Worm (Caenorhabditis elegans): ENCODE results near the gene F53F4.15.
A peak's percentile ranks its signal among the peaks of the same experiment; 100 is the strongest.

Gene F53F4.15

ce11 chrV:13650800-13651199, 30.0 kb downstream of the F53F4.15 start (continued):
- TF ChIP-seq fos-1 (tag; optimal IDR thresholded peaks at IDR 0.05) (no peak), F44E2.7 (GFP tag; IDR thresholded peaks at IDR 0.05) (no peak), egl-27 (tag; optimal IDR thresholded peaks at IDR 0.05) (no peak)

ce11 chrV:13652322-13652721, 31.5 kb downstream of the F53F4.15 start:
- TF ChIP-seq pha-4 (GFP tag; IDR thresholded peaks at IDR 0.05): no peak
- TF ChIP-seq pha-4 (tag; optimal IDR thresholded peaks at IDR 0.05): no peak
- TF ChIP-seq pqm-1 (tag; optimal IDR thresholded peaks at IDR 0.05): no peak
- TF ChIP-seq T20F7.1 (GFP tag; optimal IDR thresholded peaks at IDR 0.05): peak; percentile 47
- TF ChIP-seq mxl-2 (GFP tag; conservative IDR thresholded peaks at IDR 0.05): no peak
- TF ChIP-seq nhr-28 (tag; optimal IDR thresholded peaks at IDR 0.05): peak; percentile 64
- TF ChIP-seq nhr-77 (tag; optimal IDR thresholded peaks at IDR 0.05): peak; percentile 31

- TF ChIP-seq ZK546.5 (tag; optimal IDR thresholded peaks at IDR 0.05) (no peak), arid-1 (GFP tag; conservative IDR thresholded peaks at IDR 0.05) (no peak), pqm-1 (tag; optimal IDR thresholded peaks at IDR 0.05) (peak; percentile 16), nhr-237 (tag; optimal IDR thresholded peaks at IDR 0.05) (no peak), unc-39 (tag; optimal IDR thresholded peaks at IDR 0.05) (no peak), mxl-2 (GFP tag; conservative IDR thresholded peaks at IDR 0.05) (no peak), D1046.2 (GFP tag; IDR thresholded peaks at IDR 0.05) (no peak), F26F4.8 (GFP tag; conservative IDR thresholded peaks at IDR 0.05) (no peak), daf-16 (GFP tag; optimal IDR thresholded peaks at IDR 0.05) (no peak), daf-16 (tag; optimal IDR thresholded peaks at IDR 0.05) (peak; percentile 44), gei-8 (GFP tag; optimal IDR thresholded peaks at IDR 0.05) (no peak), snpc-4 (tag; optimal IDR thresholded peaks at IDR 0.05) (no peak), hlh-11 (tag; optimal IDR thresholded peaks at IDR 0.05) (peak; percentile 85), pha-4 (GFP tag; IDR thresholded peaks at IDR 0.05) (no peak), pha-4 (tag; optimal IDR thresholded peaks at IDR 0.05) (no peak), unc-130 (GFP tag; optimal IDR thresholded peaks at IDR 0.05) (no peak), jun-1 (tag; optimal IDR thresholded peaks at IDR 0.05) (no peak), lir-3 (tag; optimal IDR thresholded peaks at IDR 0.05) (no peak), lin-38 (GFP tag; IDR thresholded peaks at IDR 0.05) (no peak), egl-27 (tag; optimal IDR thresholded peaks at IDR 0.05) (no peak), zag-1 (tag; optimal IDR thresholded peaks at IDR 0.05) (no peak), sdz-12 (GFP tag; optimal IDR thresholded peaks at IDR 0.05) (peak; percentile 68), nhr-10 (tag; optimal IDR thresholded peaks at IDR 0.05) (no peak), tra-1 (GFP tag; IDR thresholded peaks at IDR 0.05) (no peak; the same call in 1 of the 2 replicates), ces-1 (GFP tag; optimal IDR thresholded peaks at IDR 0.05) (no peak), nhr-48 (tag; optimal IDR thresholded peaks at IDR 0.05) (peak; percentile 47), lin-13 (GFP tag; optimal IDR thresholded peaks at IDR 0.05) (no peak), ctbp-1 (GFP tag; IDR thresholded peaks at IDR 0.05) (no peak), Y48G9A.11 (GFP tag; IDR thresholded peaks at IDR 0.05) (no peak), vab-7 (GFP tag; IDR thresholded peaks at IDR 0.05) (no peak), hlh-30 (tag; optimal IDR thresholded peaks at IDR 0.05; ENCODE audit: insufficient read depth) (peak; percentile 20), ztf-7 (tag; optimal IDR thresholded peaks at IDR 0.05) (no peak), dmd-9 (GFP tag; IDR thresholded peaks at IDR 0.05) (no peak), nhr-102 (tag; optimal IDR thresholded peaks at IDR 0.05) (no peak), nhr-111 (GFP tag; optimal IDR thresholded peaks at IDR 0.05) (no peak), mxl-3 (GFP tag; optimal IDR thresholded peaks at IDR 0.05) (peak; percentile 70), fos-1 (tag; optimal IDR thresholded peaks at IDR 0.05) (no peak), dmd-8 (GFP tag; IDR thresholded peaks at IDR 0.05) (no peak), aha-1 (tag) (peak; percentile 96), mep-1 (tag; optimal IDR thresholded peaks at IDR 0.05) (peak; percentile 40), nhr-11 (tag; optimal IDR thresholded peaks at IDR 0.05) (no peak), ceh-44 (GFP tag; IDR thresholded peaks at IDR 0.05) (no peak), F49E8.2 (tag; optimal IDR thresholded peaks at IDR 0.05; ENCODE audit: borderline replicate concordance) (no peak), dve-1 (tag; optimal IDR thresholded peaks at IDR 0.05; ENCODE audit: insufficient read depth) (peak; percentile 69)
Measured at ce11 chrV:13653713-13654393, 33.1 kb downstream of the F53F4.15 start, which contains the start of gene lpin-1. lpin-1 (minus strand) TSS chrV:13654129.
